Worm (Caenorhabditis elegans): ENCODE data around the gene F09B12.5.

DNA sequence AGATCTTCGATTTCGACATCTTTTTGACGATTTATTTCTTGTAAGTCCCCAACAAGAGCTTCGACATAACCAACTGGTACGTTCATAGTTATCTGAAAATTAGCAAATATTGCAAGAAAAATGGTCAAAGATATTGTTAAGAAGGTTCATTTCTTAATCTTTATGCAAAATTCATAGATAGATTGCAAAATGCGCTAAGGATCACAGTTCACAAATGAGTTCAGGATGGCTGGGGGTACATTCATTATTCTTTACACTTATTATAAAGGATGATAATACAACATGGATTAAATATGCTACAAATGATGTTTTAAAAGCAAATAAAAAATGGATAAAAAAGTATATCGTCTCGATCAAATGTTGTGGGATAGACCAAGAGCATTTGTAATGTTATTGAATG is 27.8 kb upstream of the F09B12.5 start, which contains the start of gene H03G16.5:
- TF ChIP-seq pha-4 (tag; optimal IDR thresholded peaks at IDR 0.05) = no peak
- TF ChIP-seq mcd-1 (GFP tag; IDR thresholded peaks at IDR 0.05) = no peak
- TF ChIP-seq ama-1 (optimal IDR thresholded peaks at IDR 0.05) = no peak
- no peak for TF ChIP-seq ama-1 (GFP tag; optimal IDR thresholded peaks at IDR 0.05)
- no peak for TF ChIP-seq nhr-27 (tag; optimal IDR thresholded peaks at IDR 0.05)
- no peak for TF ChIP-seq lin-40 (tag; optimal IDR thresholded peaks at IDR 0.05)
- TF ChIP-seq ceh-27 (GFP tag; optimal IDR thresholded peaks at IDR 0.05) = no peak
- no peak for TF ChIP-seq F55B11.4 (tag; optimal IDR thresholded peaks at IDR 0.05; ENCODE audit: borderline replicate concordance, insufficient read depth)
- TF ChIP-seq C17E4.6 (GFP tag; IDR thresholded peaks at IDR 0.05) = no peak

Data from whole organism, young adult.